Worm (Caenorhabditis elegans) whole organism, mixed stage, embryonic: ENCODE data around the gene F44E5.17.

Experiments
- M03D4.4 ChIP-seq: sonication (generic microtip); optimal IDR thresholded peaks from 2 replicates; lab custom pipeline; 2017; ENCODE audit warnings: mild to moderate bottlenecking, missing genetic modification characterization, missing compliant biosample characterization
- blmp-1 ChIP-seq: fragments of 150-350 bp; optimal IDR thresholded peaks from 2 replicates; lab custom pipeline; 2014; ENCODE audit warnings: missing biosample characterization, missing genetic modification characterization
- ceh-39 ChIP-seq: fragments of 150-350 bp; optimal IDR thresholded peaks from 2 replicates; lab custom pipeline; 2014; ENCODE audit warnings: missing biosample characterization, missing genetic modification characterization
- ceh-43 ChIP-seq: fragments of 200-800 bp; sonication (Bioruptor generic); optimal IDR thresholded peaks from 2 replicates; lab custom pipeline; 2018; ENCODE audit warnings: mild to moderate bottlenecking, missing genetic modification characterization, moderate library complexity, missing compliant biosample characterization
- ceh-83 ChIP-seq: fragments of 200-800 bp; sonication (Bioruptor generic); optimal IDR thresholded peaks from 2 replicates; lab custom pipeline; 2018; ENCODE audit warnings: mild to moderate bottlenecking, missing genetic modification characterization, missing compliant biosample characterization
- ces-1 ChIP-seq: fragments of 150-350 bp; optimal IDR thresholded peaks from 2 replicates; lab custom pipeline; 2014; ENCODE audit warnings: missing biosample characterization, missing genetic modification reagents, missing genetic modification characterization
- cnd-1 ChIP-seq: fragments of 200-800 bp; sonication (Bioruptor generic); optimal IDR thresholded peaks from 2 replicates; lab custom pipeline; 2018; ENCODE audit warnings: mild to moderate bottlenecking, missing genetic modification characterization, missing compliant biosample characterization
- drap-1 ChIP-seq: fragments of 200-800 bp; sonication (Bioruptor generic); optimal IDR thresholded peaks from 3 replicates; lab custom pipeline; 2018; ENCODE audit warnings: mild to moderate bottlenecking, missing genetic modification characterization, missing compliant biosample characterization
- elt-1 ChIP-seq: sonication (generic microtip); optimal IDR thresholded peaks from 2 replicates; lab custom pipeline; 2017; ENCODE audit warnings: missing genetic modification characterization, mild to moderate bottlenecking, missing compliant biosample characterization, antibody characterized with exemption, moderate library complexity, borderline replicate concordance; ENCODE audit not compliant: insufficient read depth
- elt-3 ChIP-seq: fragments of 150-350 bp; optimal IDR thresholded peaks from 2 replicates; lab custom pipeline; 2014; ENCODE audit warnings: missing biosample characterization, missing genetic modification characterization
- flh-1 ChIP-seq: fragments of 200-800 bp; sonication (Bioruptor generic); optimal IDR thresholded peaks from 2 replicates; lab custom pipeline; 2018; ENCODE audit warnings: mild to moderate bottlenecking, missing genetic modification characterization, moderate library complexity, missing compliant biosample characterization
- ham-2 ChIP-seq: fragments of 200-800 bp; sonication (Bioruptor generic); optimal IDR thresholded peaks from 2 replicates; lab custom pipeline; 2018; ENCODE audit warnings: mild to moderate bottlenecking, missing genetic modification characterization, missing compliant biosample characterization
- hlh-1 ChIP-seq: fragments of 150-350 bp; optimal IDR thresholded peaks from 2 replicates; lab custom pipeline; 2014; ENCODE audit warnings: missing biosample characterization, missing genetic modification reagents, missing genetic modification characterization
- lin-13 ChIP-seq: fragments of 150-350 bp; optimal IDR thresholded peaks from 2 replicates; lab custom pipeline; 2014; ENCODE audit warnings: missing biosample characterization, missing genetic modification characterization
- lin-32 ChIP-seq: fragments of 200-800 bp; sonication (Bioruptor generic); optimal IDR thresholded peaks from 2 replicates; lab custom pipeline; 2018; ENCODE audit warnings: mild to moderate bottlenecking, missing genetic modification characterization, missing compliant biosample characterization
- lsy-2 ChIP-seq: fragments of 150-350 bp; optimal IDR thresholded peaks from 2 replicates; lab custom pipeline; 2014; ENCODE audit warnings: missing biosample characterization, missing genetic modification characterization
- nhr-12 ChIP-seq: fragments of 150-350 bp; optimal IDR thresholded peaks from 2 replicates; lab custom pipeline; 2014; ENCODE audit warnings: missing biosample characterization, missing genetic modification characterization
- nhr-237 ChIP-seq: fragments of 150-350 bp; optimal IDR thresholded peaks from 2 replicates; lab custom pipeline; 2014; ENCODE audit warnings: missing biosample characterization, missing genetic modification characterization
- nhr-28 ChIP-seq: fragments of 150-350 bp; optimal IDR thresholded peaks from 2 replicates; lab custom pipeline; 2014; ENCODE audit warnings: missing biosample characterization, missing genetic modification characterization
- nhr-76 ChIP-seq: sonication (generic microtip); optimal IDR thresholded peaks from 2 replicates; lab custom pipeline; 2017; ENCODE audit warnings: missing biosample characterization, missing genetic modification characterization
- pha-4 ChIP-seq: fragments of 150-350 bp; optimal IDR thresholded peaks from 2 replicates; lab custom pipeline; 2018; ENCODE audit warnings: missing biosample characterization, missing genetic modification reagents, missing genetic modification characterization
- sem-2 ChIP-seq: fragments of 200-800 bp; sonication (Bioruptor generic); optimal IDR thresholded peaks from 2 replicates; lab custom pipeline; 2018; ENCODE audit warnings: mild to moderate bottlenecking, missing genetic modification characterization, missing compliant biosample characterization
- snpc-4 ChIP-seq: fragments of 150-350 bp; optimal IDR thresholded peaks from 2 replicates; lab custom pipeline; 2014; ENCODE audit warnings: missing biosample characterization, missing genetic modification characterization
- sptf-1 ChIP-seq: sonication (generic microtip); optimal IDR thresholded peaks from 2 replicates; lab custom pipeline; 2017; ENCODE audit warnings: mild to moderate bottlenecking, missing genetic modification characterization, moderate library complexity, missing compliant biosample characterization
- tbx-8 ChIP-seq: fragments of 200-800 bp; sonication (Bioruptor generic); optimal IDR thresholded peaks from 2 replicates; lab custom pipeline; 2018; ENCODE audit warnings: mild to moderate bottlenecking, missing genetic modification characterization, moderate library complexity, missing compliant biosample characterization
- unc-120 ChIP-seq: sonication (generic microtip); optimal IDR thresholded peaks from 2 replicates; lab custom pipeline; 2017; ENCODE audit warnings: missing genetic modification characterization, missing compliant biosample characterization; ENCODE audit not compliant: poor library complexity, severe bottlenecking
- unc-39 ChIP-seq: fragments of 150-350 bp; optimal IDR thresholded peaks from 2 replicates; lab custom pipeline; 2014; ENCODE audit warnings: missing biosample characterization, missing genetic modification characterization
- zip-8 ChIP-seq: fragments of 150-350 bp; optimal IDR thresholded peaks from 2 replicates; lab custom pipeline; 2014; ENCODE audit warnings: missing biosample characterization, missing genetic modification characterization
- ztf-11 ChIP-seq: fragments of 150-350 bp; optimal IDR thresholded peaks from 2 replicates; lab custom pipeline; 2014; ENCODE audit warnings: missing biosample characterization, missing genetic modification characterization

The F44E5.17 gene

ce11 chrII:11721604-11722003, 26.8 kb downstream of the F44E5.17 start:
- TF ChIP-seq lin-32 (GFP tag; lab: Kevin White, UChicago) (no peak), elt-3 (tag; lab: Kevin White, UChicago) (no peak), M03D4.4 (tag; lab: Kevin White, UChicago) (no peak), nhr-28 (tag; lab: Kevin White, UChicago) (no peak), tbx-8 (GFP tag; lab: Kevin White, UChicago) (no peak)
- TF ChIP-seq, all 35 proteins: peak for 0

DNA sequence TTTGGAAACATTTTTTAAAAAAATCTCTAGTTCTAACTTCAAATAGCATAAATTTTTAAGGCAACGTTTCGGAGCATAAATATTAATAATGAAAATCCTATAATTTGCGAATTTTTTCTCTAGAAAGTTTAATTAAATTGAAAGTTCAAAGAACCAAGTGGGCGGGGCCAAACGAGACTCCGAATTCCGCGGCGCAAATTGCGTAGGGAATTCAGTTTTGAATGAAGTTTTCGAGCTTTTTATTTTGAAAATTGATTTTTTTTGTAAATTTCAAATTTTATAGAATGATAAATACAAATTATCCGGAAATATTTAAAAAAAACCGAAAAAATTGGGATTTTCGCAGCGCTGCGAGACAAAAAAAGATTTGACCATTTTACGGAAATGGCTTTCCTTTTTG, 27.6 kb downstream of the F44E5.17 start:
- no peak for TF ChIP-seq tbx-8 (GFP tag; lab: Kevin White, UChicago)
- no peak for TF ChIP-seq snpc-4
- TF ChIP-seq lin-32 (GFP tag; lab: Kevin White, UChicago) = no peak
- TF ChIP-seq ceh-83 (GFP tag; lab: Kevin White, UChicago) = no peak
- no peak for TF ChIP-seq sem-2
- no peak for TF ChIP-seq ceh-43 (GFP tag; lab: Kevin White, UChicago)
- no peak for TF ChIP-seq nhr-76 (tag; lab: Kevin White, UChicago)
- no peak for TF ChIP-seq nhr-12 (tag; lab: Kevin White, UChicago)

DNA sequence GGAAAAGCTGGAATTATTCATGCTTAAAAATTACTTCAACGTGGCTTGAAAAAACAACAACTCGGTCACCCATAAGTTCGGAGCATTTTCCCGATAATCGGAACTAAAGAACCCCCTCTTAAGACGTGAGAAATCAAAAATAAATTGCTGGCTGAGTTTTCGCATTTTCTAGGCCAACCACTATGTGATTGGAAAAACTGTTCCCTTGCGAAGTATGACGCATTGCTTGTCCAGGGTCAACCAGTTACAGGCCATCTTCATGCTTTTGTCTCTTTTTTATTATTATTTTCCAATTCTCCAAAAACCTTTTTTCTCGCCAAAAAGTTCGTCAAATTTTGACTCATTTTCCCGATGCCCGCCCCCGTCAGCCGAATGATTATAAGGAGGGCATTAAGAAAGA, 28.3 kb downstream of the F44E5.17 start, which contains the start of gene F13D12.3:
F13D12.3 (plus strand) TSS at position 301 of the 400 bp plus-strand sequence.
- TF ChIP-seq ham-2 (GFP tag; lab: Kevin White, UChicago) = no peak
- TF ChIP-seq nhr-28 (tag; lab: Kevin White, UChicago) = no peak
- TF ChIP-seq zip-8 (tag; lab: Kevin White, UChicago) = no peak
- TF ChIP-seq unc-39 = no peak
- no peak for TF ChIP-seq drap-1 (GFP tag; lab: Kevin White, UChicago)
- TF ChIP-seq ceh-39 (tag; lab: Kevin White, UChicago) = no peak
- TF ChIP-seq lin-32 (GFP tag; lab: Kevin White, UChicago) = no peak
- no peak for TF ChIP-seq elt-1 (tag; lab: Kevin White, UChicago)
- TF ChIP-seq lsy-2 (tag; lab: Kevin White, UChicago) = no peak
- TF ChIP-seq unc-120 (tag; lab: Kevin White, UChicago) = no peak

ce11 chrII:11719533-11719932, 28.9 kb downstream of the F44E5.17 start:
- TF ChIP-seq ceh-43 (GFP tag; lab: Kevin White, UChicago) (no peak), ceh-83 (GFP tag; lab: Kevin White, UChicago) (no peak), tbx-8 (GFP tag; lab: Kevin White, UChicago) (no peak), unc-120 (tag; lab: Kevin White, UChicago) (no peak), sptf-1 (tag; lab: Kevin White, UChicago) (no peak), unc-39 (no peak), elt-1 (tag; lab: Kevin White, UChicago) (no peak), nhr-237 (tag; lab: Kevin White, UChicago) (no peak)
- TF ChIP-seq, all 35 proteins: peak for 0

DNA sequence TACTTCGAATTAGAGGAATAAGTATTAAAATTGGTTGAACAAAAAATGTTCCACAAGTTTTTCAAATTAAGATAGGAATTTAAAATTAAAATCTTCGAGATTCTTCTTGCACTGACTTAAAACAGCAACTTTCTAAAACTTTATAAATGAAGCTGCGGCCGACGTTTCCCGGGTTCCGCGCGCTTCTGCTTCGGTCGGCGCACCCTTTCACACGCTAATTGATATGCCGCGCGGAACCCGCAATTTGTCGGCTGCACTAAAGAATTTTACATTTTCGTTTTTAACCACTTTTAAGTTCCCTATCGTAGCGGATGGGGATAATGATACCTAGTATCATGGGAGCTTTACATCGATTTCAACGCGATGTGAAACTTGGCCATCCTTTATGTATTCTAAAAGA, 33.7 kb downstream of the F44E5.17 start:
- TF ChIP-seq elt-3 (tag; lab: Kevin White, UChicago) (no peak), lin-13 (tag; lab: Kevin White, UChicago) (no peak), nhr-12 (tag; lab: Kevin White, UChicago) (no peak), blmp-1 (tag; lab: Kevin White, UChicago) (no peak), nhr-76 (tag; lab: Kevin White, UChicago) (no peak), ceh-39 (tag; lab: Kevin White, UChicago) (no peak), nhr-237 (tag; lab: Kevin White, UChicago) (no peak), snpc-4 (no peak), pha-4 (no peak), lin-32 (GFP tag; lab: Kevin White, UChicago) (no peak), elt-1 (tag; lab: Kevin White, UChicago) (no peak)

- TF ChIP-seq ztf-11 (tag; lab: Kevin White, UChicago) (no peak), nhr-12 (tag; lab: Kevin White, UChicago) (no peak), snpc-4 (no peak), ces-1 (no peak), unc-120 (tag; lab: Kevin White, UChicago) (peak; percentile 7), flh-1 (GFP tag; lab: Kevin White, UChicago) (no peak), unc-39 (no peak), cnd-1 (tag; lab: Kevin White, UChicago) (no peak), lin-32 (GFP tag; lab: Kevin White, UChicago) (no peak), hlh-1 (tag; lab: Kevin White, UChicago) (peak; percentile 95), blmp-1 (tag; lab: Kevin White, UChicago) (no peak)
Measured at ce11 chrII:11713569-11713968, 34.8 kb downstream of the F44E5.17 start, which contains the start of gene F13D12.10. TSS of gene F13D12.10 (plus strand) at chrII:11713799.
